Worm (Caenorhabditis elegans) whole organism, L4/young adult: ENCODE measurements around the gene trpp-1.

Source experiments
- W03F9.2 ChIP-seq: fragments of 150-350 bp; optimal IDR thresholded peaks from 2 replicates; lab custom pipeline; 2014; ENCODE audit warnings: missing biosample characterization, missing genetic modification characterization
- dao-5 ChIP-seq: sonication (generic microtip); optimal IDR thresholded peaks from 2 replicates; lab custom pipeline; 2016; ENCODE audit warnings: missing genotype, missing genetic modification characterization, moderate library complexity, missing compliant biosample characterization
- him-1 ChIP-seq: sonication (generic microtip); optimal IDR thresholded peaks from 2 replicates; lab custom pipeline; 2016; ENCODE audit warnings: missing genotype, missing genetic modification reagents, missing genetic modification characterization, missing compliant biosample characterization

- TF ChIP-seq W03F9.2 (tag; lab: Kevin White, UChicago) (no peak), dao-5 (no peak), him-1 (tag; lab: Kevin White, UChicago) (no peak)
Observed at ce11 chrV:194760-195159, 6.6 kb upstream of the trpp-1 start.
